Worm (Caenorhabditis elegans): ENCODE results near the gene F01D5.2.

DNA sequence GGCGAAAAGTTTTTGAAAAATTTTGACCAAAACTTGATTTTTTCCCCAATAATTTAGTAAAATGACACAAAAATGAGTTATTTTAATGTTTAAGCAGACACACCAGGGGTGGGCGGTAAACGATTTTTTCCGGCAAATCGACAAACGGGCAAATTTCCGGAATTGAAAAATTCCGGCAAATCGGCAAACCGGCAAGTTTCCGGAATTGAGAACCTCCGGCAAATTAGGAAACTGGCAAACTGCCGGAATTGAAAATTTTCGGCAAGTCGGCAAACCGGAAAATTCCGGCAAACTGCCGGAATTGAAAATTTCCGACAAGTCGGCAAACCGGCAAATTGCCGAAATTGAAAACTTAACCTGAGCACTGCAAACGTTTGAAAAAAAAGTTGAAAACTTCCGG is 33.8 kb upstream of the F01D5.2 start:
- TF ChIP-seq sea-2 (GFP tag; optimal IDR thresholded peaks at IDR 0.05), result no peak
- no peak for TF ChIP-seq mdl-1 (tag; optimal IDR thresholded peaks at IDR 0.05)
- TF ChIP-seq nhr-67 (tag; optimal IDR thresholded peaks at IDR 0.05), result no peak
- no peak for TF ChIP-seq unc-62 (GFP tag; optimal IDR thresholded peaks at IDR 0.05)
